Worm (Caenorhabditis elegans) whole organism, L2 larva: ENCODE measurements around the gene F48B9.8.

Experiments
- ZK546.5 ChIP-seq: sonication (generic microtip); optimal IDR thresholded peaks from 2 replicates; lab custom pipeline; 2017; ENCODE audit warnings: missing biosample characterization, missing genetic modification characterization
- alr-1 ChIP-seq: fragments of 150-350 bp; optimal IDR thresholded peaks from 2 replicates; lab custom pipeline; 2014; ENCODE audit warnings: missing biosample characterization, missing genetic modification characterization
- aly-2 ChIP-seq: fragments of 150-350 bp; optimal IDR thresholded peaks from 2 replicates; lab custom pipeline; 2014; ENCODE audit warnings: missing biosample characterization, missing genetic modification characterization
- ama-1 ChIP-seq: fragments of 150-350 bp; optimal IDR thresholded peaks from 2 replicates; lab custom pipeline; 2018; ENCODE audit warnings: inconsistent platforms
- egl-27 ChIP-seq: sonication (generic microtip); optimal IDR thresholded peaks from 3 replicates; lab custom pipeline; 2017; ENCODE audit warnings: missing biosample characterization, missing genetic modification reagents, missing genetic modification characterization
- elt-3 ChIP-seq: sonication (generic microtip); optimal IDR thresholded peaks from 2 replicates; lab custom pipeline; 2017; ENCODE audit warnings: missing biosample characterization, missing genetic modification characterization
- lin-39 ChIP-seq: fragments of 150-350 bp; optimal IDR thresholded peaks from 2 replicates; lab custom pipeline; 2014; ENCODE audit warnings: missing biosample characterization, missing genetic modification reagents, missing genetic modification characterization
- mab-5 ChIP-seq: fragments of 150-350 bp; optimal IDR thresholded peaks from 2 replicates; lab custom pipeline; 2014; ENCODE audit warnings: missing biosample characterization, missing genetic modification characterization
- nhr-11 ChIP-seq: fragments of 150-350 bp; optimal IDR thresholded peaks from 2 replicates; lab custom pipeline; 2014; ENCODE audit warnings: missing biosample characterization, missing genetic modification characterization
- nhr-237 ChIP-seq: fragments of 150-350 bp; optimal IDR thresholded peaks from 2 replicates; lab custom pipeline; 2014; ENCODE audit warnings: missing biosample characterization, missing genetic modification characterization
- nhr-6 ChIP-seq: fragments of 150-350 bp; optimal IDR thresholded peaks from 2 replicates; lab custom pipeline; 2014; ENCODE audit warnings: missing biosample characterization, missing genetic modification characterization
- zag-1 ChIP-seq: fragments of 150-350 bp; optimal IDR thresholded peaks from 2 replicates; lab custom pipeline; 2014; ENCODE audit warnings: missing biosample characterization, missing genetic modification characterization
- ztf-4 ChIP-seq: fragments of 150-350 bp; optimal IDR thresholded peaks from 2 replicates; lab custom pipeline; 2014; ENCODE audit warnings: missing biosample characterization, missing genetic modification characterization

DNA sequence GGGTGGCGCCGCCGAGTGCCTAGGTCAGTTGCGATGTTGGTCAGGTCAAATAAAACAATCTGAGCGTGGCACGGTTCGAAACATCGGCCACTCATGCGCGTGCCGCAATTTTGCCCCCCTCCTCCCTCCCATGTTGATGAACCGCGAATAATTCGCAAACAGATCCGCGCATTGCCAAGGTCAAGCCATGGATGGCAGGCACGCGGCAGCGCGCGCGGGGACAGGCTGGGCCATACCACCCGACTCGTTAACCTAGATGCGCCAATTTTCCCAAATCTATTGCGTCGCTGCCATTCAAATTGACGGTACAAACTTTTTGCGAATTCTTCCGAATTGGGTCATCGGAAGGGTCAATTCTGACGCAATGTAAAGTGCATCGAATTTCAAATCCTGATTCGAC lies 40.5 kb upstream of the F48B9.8 start:
- TF ChIP-seq mab-5 (tag; lab: Kevin White, UChicago) (no peak), ZK546.5 (tag; lab: Kevin White, UChicago) (no peak), zag-1 (tag; lab: Kevin White, UChicago) (no peak), elt-3 (tag; lab: Kevin White, UChicago) (no peak), alr-1 (tag; lab: Kevin White, UChicago) (no peak), lin-39 (tag; lab: Kevin White, UChicago) (no peak), ztf-4 (no peak), ama-1 (no peak), nhr-237 (tag; lab: Kevin White, UChicago) (no peak), nhr-11 (tag; lab: Kevin White, UChicago) (no peak), egl-27 (tag; lab: Kevin White, UChicago) (no peak), nhr-6 (no peak), aly-2 (tag; lab: Kevin White, UChicago) (no peak)
